Fruit fly (Drosophila melanogaster) whole organism, embryonic: Measurements from ENCODE around the gene Rad60.
A peak's percentile ranks its signal among the peaks of the same experiment; 100 is the strongest.

Experiments
- B-H1 ChIP-seq: fragments of 200-800 bp; sonication (Bioruptor generic); IDR thresholded peaks from 3 replicates; pipeline ENCODE4 v1.3.6; 2022; ENCODE audit warnings: missing biosample characterization, missing genetic modification characterization
- BEAF-32 ChIP-seq: fragments of 200-800 bp; sonication (Bioruptor generic); optimal IDR thresholded peaks from 3 replicates; lab custom pipeline; 2017; ENCODE audit warnings: missing biosample characterization, missing genetic modification characterization, mild to moderate bottlenecking, moderate library complexity, missing genetic modification reagents
- Blimp-1 ChIP-seq: fragments of 200-800 bp; sonication (Bioruptor generic); optimal IDR thresholded peaks from 3 replicates; lab custom pipeline; 2018; ENCODE audit warnings: missing biosample characterization, missing genetic modification characterization, mild to moderate bottlenecking, moderate library complexity, missing genetic modification reagents
- C15 ChIP-seq: fragments of 200-800 bp; sonication (Bioruptor generic); IDR thresholded peaks from 3 replicates; pipeline ENCODE4 v1.3.6; 2022; ENCODE audit warnings: missing biosample characterization, missing genetic modification characterization
- CG10274 ChIP-seq: fragments of 200-800 bp; sonication (Bioruptor generic); optimal IDR thresholded peaks from 3 replicates; lab custom pipeline; 2017; ENCODE audit warnings: missing biosample characterization, mild to moderate bottlenecking, missing genetic modification characterization
- CG11085 ChIP-seq: fragments of 200-800 bp; sonication (Bioruptor generic); IDR thresholded peaks from 2 replicates; pipeline ENCODE4 v1.3.6; 2022; ENCODE audit warnings: missing biosample characterization, missing genetic modification characterization
- CG11398 ChIP-seq: fragments of 200-800 bp; sonication (Bioruptor generic); optimal IDR thresholded peaks from 2 replicates; lab custom pipeline; 2016; ENCODE audit warnings: missing biosample characterization, missing genetic modification characterization
- CG11560 ChIP-seq: fragments of 200-800 bp; sonication (Bioruptor generic); IDR thresholded peaks from 3 replicates; pipeline ENCODE4 v1.3.6; 2022; ENCODE audit warnings: missing biosample characterization, missing genetic modification characterization
- CG15696 ChIP-seq: fragments of 200-800 bp; sonication (Bioruptor generic); optimal IDR thresholded peaks from 2 replicates; lab custom pipeline; 2019; ENCODE audit warnings: missing biosample characterization, mild to moderate bottlenecking, missing genetic modification characterization, moderate library complexity
- CG16813 ChIP-seq: fragments of 200-800 bp; sonication (Bioruptor generic); IDR thresholded peaks from 3 replicates; pipeline ENCODE4 v1.3.6; 2022; ENCODE audit warnings: missing biosample characterization, missing genetic modification characterization; ENCODE audit not compliant: partially characterized antibody
- CG2129 ChIP-seq: fragments of 200-800 bp; sonication (Bioruptor generic); IDR thresholded peaks from 2 replicates; pipeline ENCODE4 v1.3.6; 2022; ENCODE audit warnings: missing biosample characterization, missing genetic modification characterization; ENCODE audit not compliant: partially characterized antibody
- CG2199 ChIP-seq: fragments of 200-800 bp; sonication (Bioruptor generic); IDR thresholded peaks from 3 replicates; pipeline ENCODE4 v1.3.6; 2022; ENCODE audit warnings: missing biosample characterization, missing genetic modification characterization
- CG30431 ChIP-seq: fragments of 200-800 bp; sonication (Bioruptor generic); optimal IDR thresholded peaks from 2 replicates; lab custom pipeline; 2017; ENCODE audit warnings: missing biosample characterization, missing genetic modification characterization
- CG31365 ChIP-seq: fragments of 200-800 bp; sonication (Bioruptor generic); optimal IDR thresholded peaks from 2 replicates; lab custom pipeline; 2018; ENCODE audit warnings: missing biosample characterization, mild to moderate bottlenecking, missing genetic modification characterization
- CG33557 ChIP-seq: fragments of 200-800 bp; sonication (Bioruptor generic); optimal IDR thresholded peaks from 2 replicates; lab custom pipeline; 2019; ENCODE audit warnings: missing biosample characterization, mild to moderate bottlenecking, missing genetic modification characterization, moderate library complexity
- CG34376 ChIP-seq: fragments of 200-800 bp; sonication (Bioruptor generic); optimal IDR thresholded peaks from 2 replicates; lab custom pipeline; 2018; ENCODE audit warnings: missing biosample characterization, mild to moderate bottlenecking, missing genetic modification characterization
- CG43689 ChIP-seq: fragments of 200-800 bp; sonication (Bioruptor generic); IDR thresholded peaks from 2 replicates; pipeline ENCODE4 v1.3.6; 2022; ENCODE audit warnings: missing biosample characterization, missing genetic modification characterization
- CG4424 ChIP-seq: fragments of 200-800 bp; sonication (Bioruptor generic); optimal IDR thresholded peaks from 3 replicates; lab custom pipeline; 2016; ENCODE audit warnings: missing biosample characterization, missing genetic modification characterization
- CG4617 ChIP-seq: fragments of 200-800 bp; sonication (Bioruptor generic); optimal IDR thresholded peaks from 3 replicates; lab custom pipeline; 2016; ENCODE audit warnings: missing biosample characterization, missing genetic modification characterization, borderline replicate concordance
- CG4854 ChIP-seq: fragments of 200-800 bp; sonication (Bioruptor generic); optimal IDR thresholded peaks from 2 replicates; lab custom pipeline; 2016; ENCODE audit warnings: missing biosample characterization, missing genetic modification characterization, inconsistent platforms
- CG6175 ChIP-seq: fragments of 200-800 bp; sonication (Bioruptor generic); IDR thresholded peaks from 3 replicates; pipeline ENCODE4 v1.3.6; 2022; ENCODE audit warnings: missing biosample characterization, missing genetic modification characterization
- CG8765 ChIP-seq: fragments of 200-800 bp; sonication (Bioruptor generic); IDR thresholded peaks from 2 replicates; pipeline ENCODE4 v1.3.6; 2022; ENCODE audit warnings: missing biosample characterization, missing genetic modification characterization
- CrebB ChIP-seq: fragments of 200-800 bp; sonication (Bioruptor generic); optimal IDR thresholded peaks from 3 replicates; lab custom pipeline; 2018; ENCODE audit warnings: missing biosample characterization, mild to moderate bottlenecking, missing genetic modification characterization
- D19A ChIP-seq: fragments of 200-800 bp; optimal IDR thresholded peaks from 3 replicates; lab custom pipeline; 2019; ENCODE audit warnings: missing biosample characterization, mild to moderate bottlenecking, missing genetic modification characterization, moderate library complexity
- H2.0 ChIP-seq: fragments of 200-800 bp; sonication (Bioruptor generic); IDR thresholded peaks from 2 replicates; pipeline ENCODE4 v1.3.6; 2022; ENCODE audit warnings: missing biosample characterization, missing genetic modification characterization
- Hmr ChIP-seq: fragments of 200-800 bp; sonication (Bioruptor generic); optimal IDR thresholded peaks from 3 replicates; lab custom pipeline; 2017; ENCODE audit warnings: mild to moderate bottlenecking, missing biosample characterization, missing genetic modification reagents, missing genetic modification characterization
- Hr78 ChIP-seq, 2 experiments: fragments of 200-800 bp in 1 of 2; fragments of >200 bp in 1 of 2; sonication (Bioruptor generic) in 1 of 2; optimal IDR thresholded peaks; 2 replicates each; lab custom pipeline; 2017 to 2019; ENCODE audit warnings: missing biosample characterization in 2 of 2, missing genetic modification characterization in 2 of 2, mild to moderate bottlenecking in 1 of 2, moderate library complexity in 1 of 2
- Nf-YA ChIP-seq: fragments of 200-800 bp; sonication (Bioruptor generic); IDR thresholded peaks from 2 replicates; pipeline ENCODE4 v1.3.6; 2022; ENCODE audit warnings: missing biosample characterization, missing genetic modification characterization
- Oli ChIP-seq: fragments of 200-800 bp; sonication (Bioruptor generic); optimal IDR thresholded peaks from 2 replicates; lab custom pipeline; 2018; ENCODE audit warnings: missing biosample characterization, mild to moderate bottlenecking, missing genetic modification characterization, moderate library complexity
- Opbp ChIP-seq: fragments of 200-800 bp; sonication (Bioruptor generic); IDR thresholded peaks from 3 replicates; pipeline ENCODE4 v1.3.6; 2022; ENCODE audit warnings: missing biosample characterization, missing genetic modification characterization; ENCODE audit not compliant: partially characterized antibody
- Sry-β ChIP-seq: fragments of 200-800 bp; sonication (Bioruptor generic); optimal IDR thresholded peaks from 2 replicates; lab custom pipeline; 2018; ENCODE audit warnings: missing biosample characterization, mild to moderate bottlenecking, missing genetic modification characterization, moderate library complexity
- aop ChIP-seq: fragments of 200-800 bp; sonication (Bioruptor generic); IDR thresholded peaks from 2 replicates; pipeline ENCODE4 v1.3.6; 2022; ENCODE audit warnings: missing biosample characterization, missing genetic modification characterization
- bab2 ChIP-seq: fragments of 200-800 bp; sonication (Bioruptor generic); optimal IDR thresholded peaks from 2 replicates; lab custom pipeline; 2016; ENCODE audit warnings: missing biosample characterization, missing genetic modification characterization
- bowl ChIP-seq: fragments of 200-800 bp; sonication (Bioruptor generic); IDR thresholded peaks from 2 replicates; pipeline ENCODE4 v1.3.6; 2022; ENCODE audit warnings: missing biosample characterization, missing genetic modification characterization
- chm ChIP-seq: fragments of 200-800 bp; sonication (Bioruptor generic); IDR thresholded peaks from 2 replicates; pipeline ENCODE4 v1.3.6; 2022; ENCODE audit warnings: missing biosample characterization, missing genetic modification characterization
- da ChIP-seq: fragments of 200-800 bp; sonication (Bioruptor generic); optimal IDR thresholded peaks from 2 replicates; lab custom pipeline; 2016; ENCODE audit warnings: missing biosample characterization, missing genetic modification characterization
- dimm ChIP-seq: fragments of 200-800 bp; sonication (Bioruptor generic); IDR thresholded peaks from 2 replicates; pipeline ENCODE4 v1.3.6; 2022; ENCODE audit warnings: missing biosample characterization, missing genetic modification characterization
- en ChIP-seq: fragments of 200-800 bp; sonication (Bioruptor generic); optimal IDR thresholded peaks from 2 replicates; lab custom pipeline; 2016; ENCODE audit warnings: missing biosample characterization, missing genetic modification characterization
- eve ChIP-seq, 2 experiments: fragments of >200 bp; optimal IDR thresholded peaks; 2 replicates each; lab custom pipeline; 2017; ENCODE audit warnings: missing biosample characterization in 2 of 2, missing genetic modification characterization in 2 of 2
- ewg ChIP-seq: fragments of 200-800 bp; sonication (Bioruptor generic); optimal IDR thresholded peaks from 3 replicates; lab custom pipeline; 2017; ENCODE audit warnings: mild to moderate bottlenecking, missing biosample characterization, missing genetic modification reagents, missing genetic modification characterization
- fd96Cb ChIP-seq: fragments of 200-800 bp; sonication (Bioruptor generic); optimal IDR thresholded peaks from 2 replicates; lab custom pipeline; 2018; ENCODE audit warnings: missing biosample characterization, mild to moderate bottlenecking, missing genetic modification characterization, moderate library complexity
- gcm ChIP-seq: fragments of 200-800 bp; sonication (Bioruptor generic); optimal IDR thresholded peaks from 2 replicates; lab custom pipeline; 2019; ENCODE audit warnings: missing biosample characterization, mild to moderate bottlenecking, missing genetic modification characterization, moderate library complexity
- hkb ChIP-seq, 2 experiments: fragments of 200-800 bp in 1 of 2; fragments of >200 bp in 1 of 2; sonication (Bioruptor generic) in 1 of 2; IDR thresholded peaks in 1 of 2; optimal IDR thresholded peaks in 1 of 2; 2 replicates each; pipeline versions ENCODE4 v1.3.6 to Lab custom; 2017 to 2022; ENCODE audit warnings: missing biosample characterization in 1 of 2, missing genetic modification characterization in 1 of 2
- jing ChIP-seq: fragments of 200-800 bp; sonication (Bioruptor generic); optimal IDR thresholded peaks from 2 replicates; lab custom pipeline; 2018; ENCODE audit warnings: missing biosample characterization, mild to moderate bottlenecking, missing genetic modification characterization
- nerfin-2 ChIP-seq: fragments of 200-800 bp; sonication (Bioruptor generic); IDR thresholded peaks from 2 replicates; pipeline ENCODE4 v1.3.6; 2022; ENCODE audit warnings: missing biosample characterization, missing genetic modification characterization; ENCODE audit not compliant: partially characterized antibody
- pan ChIP-seq, 4 experiments: fragments of >200 bp in 3 of 4; fragments of 200-800 bp in 1 of 4; sonication (Bioruptor generic) in 1 of 4; optimal IDR thresholded peaks in 3 of 4; IDR thresholded peaks in 1 of 4; 2 replicates each; pipeline versions ENCODE4 v1.3.6 to Lab custom; 2017 to 2022; ENCODE audit warnings: missing biosample characterization in 2 of 4, missing genetic modification characterization in 2 of 4, mixed read lengths in 1 of 4
- ro ChIP-seq: fragments of 200-800 bp; sonication (Bioruptor generic); IDR thresholded peaks from 2 replicates; pipeline ENCODE4 v1.3.6; 2022; ENCODE audit warnings: missing biosample characterization, missing genetic modification characterization
- trh ChIP-seq: fragments of 200-800 bp; sonication (Bioruptor generic); optimal IDR thresholded peaks from 2 replicates; lab custom pipeline; 2016; ENCODE audit warnings: missing biosample characterization, missing genetic modification characterization
- ttk ChIP-seq: fragments of 200-800 bp; sonication (Bioruptor generic); IDR thresholded peaks from 2 replicates; pipeline ENCODE4 v2.1.2; 2022; ENCODE audit warnings: missing biosample characterization, missing genetic modification characterization
- vnd ChIP-seq: fragments of 200-800 bp; sonication (Bioruptor generic); IDR thresholded peaks from 3 replicates; pipeline ENCODE4 v1.3.6; 2022; ENCODE audit warnings: missing biosample characterization, missing genetic modification characterization; ENCODE audit not compliant: partially characterized antibody

The Rad60 gene

dm6 chr3R:23221680-23222148, 29.6 kb downstream of the Rad60 start (continued):
- TF ChIP-seq ewg (GFP tag; lab: Kevin White, UChicago) (no peak), ro (GFP tag; lab: Robert Waterston, UW) (no peak), CG33557 (GFP tag; lab: Kevin White, UChicago) (no peak), CG2199 (GFP tag; lab: Robert Waterston, UW) (no peak), Nf-YA (GFP tag; lab: Robert Waterston, UW) (no peak), CG11560 (no peak), CG4854 (GFP tag; lab: Kevin White, UChicago) (no peak), da (GFP tag; lab: Kevin White, UChicago) (no peak), gcm (GFP tag; lab: Kevin White, UChicago) (no peak), Hr78 (GFP tag; optimal IDR thresholded peaks at IDR 0.05; lab: Kevin White, UChicago) (no peak), bab2 (GFP tag; lab: Kevin White, UChicago) (no peak), CG16813 (GFP tag; lab: Robert Waterston, UW) (no peak), Opbp (GFP tag; lab: Robert Waterston, UW) (no peak), Sry-β (GFP tag; lab: Kevin White, UChicago) (no peak), CG43689 (GFP tag; lab: Robert Waterston, UW) (no peak), hkb (optimal IDR thresholded peaks at IDR 0.05; lab: Kevin White, UChicago) (no peak), hkb (GFP tag; IDR thresholded peaks at IDR 0.05; lab: Robert Waterston, UW) (no peak), CG2129 (GFP tag; lab: Robert Waterston, UW) (no peak), CG4617 (no peak), B-H1 (GFP tag; lab: Robert Waterston, UW) (no peak), CG8765 (no peak), en (GFP tag; lab: Kevin White, UChicago) (no peak), CG15696 (tag; lab: Kevin White, UChicago) (no peak), CG11085 (no peak), Blimp-1 (GFP tag; lab: Kevin White, UChicago) (no peak), Oli (tag; lab: Kevin White, UChicago) (no peak), H2.0 (GFP tag; lab: Robert Waterston, UW) (no peak), dimm (GFP tag; lab: Robert Waterston, UW) (no peak), jing (no peak), D19A (tag; lab: Kevin White, UChicago) (no peak), chm (GFP tag; lab: Robert Waterston, UW) (no peak), CG6175 (GFP tag; lab: Robert Waterston, UW) (no peak), ttk (GFP tag; lab: Robert Waterston, UW) (no peak), CG30431 (GFP tag; lab: Kevin White, UChicago) (no peak), aop (GFP tag; lab: Robert Waterston, UW) (no peak), nerfin-2 (GFP tag; lab: Robert Waterston, UW) (no peak), CG4424 (GFP tag; lab: Kevin White, UChicago) (no peak), BEAF-32 (GFP tag; lab: Kevin White, UChicago) (no peak), eve (GFP tag; optimal IDR thresholded peaks at IDR 0.05; lab: Kevin White, UChicago) (no peak), fd96Cb (tag; lab: Kevin White, UChicago) (no peak), pan (optimal IDR thresholded peaks at IDR 0.05; lab: Kevin White, UChicago) (no peak), pan (GFP tag; optimal IDR thresholded peaks at IDR 0.05 in 1 of 2, IDR thresholded peaks at IDR 0.05 in 1 of 2) (no peak), CG10274 (GFP tag; lab: Kevin White, UChicago) (no peak), CG11398 (GFP tag; lab: Kevin White, UChicago) (no peak), CG31365 (tag; lab: Kevin White, UChicago) (no peak), vnd (GFP tag; lab: Robert Waterston, UW) (no peak), C15 (GFP tag; lab: Robert Waterston, UW) (no peak), CrebB (no peak), bowl (no peak), Hmr (peak; percentile 32), CG34376 (GFP tag; lab: Kevin White, UChicago) (peak; percentile 55), trh (GFP tag; lab: Kevin White, UChicago) (no peak)
